Fruit fly (Drosophila melanogaster) whole organism, wandering third instar larva: ENCODE measurements around the gene Lsp2.

Experiments used
- Abd-B ChIP-seq: fragments of >200 bp; optimal IDR thresholded peaks from 2 replicates; lab custom pipeline; 2017; ENCODE audit warnings: missing biosample characterization, missing genetic modification characterization
- CG32264 ChIP-seq: fragments of 200-800 bp; sonication (Bioruptor generic); optimal IDR thresholded peaks from 2 replicates; lab custom pipeline; 2016; ENCODE audit warnings: missing biosample characterization, missing genetic modification characterization
- CG9705 ChIP-seq: fragments of 200-800 bp; sonication (Bioruptor generic); optimal IDR thresholded peaks from 2 replicates; lab custom pipeline; 2018; ENCODE audit warnings: missing biosample characterization, mild to moderate bottlenecking, missing genetic modification characterization
- CrebA ChIP-seq: fragments of 200-800 bp; sonication (Bioruptor generic); optimal IDR thresholded peaks from 2 replicates; lab custom pipeline; 2016; ENCODE audit warnings: missing biosample characterization, mild to moderate bottlenecking, missing genetic modification characterization, borderline replicate concordance
- Dfd ChIP-seq: fragments of >200 bp; optimal IDR thresholded peaks from 2 replicates; lab custom pipeline; 2017; ENCODE audit warnings: missing biosample characterization, missing genetic modification characterization
- Dif ChIP-seq: fragments of 200-275, 200-300 bp; sonication (Bioruptor generic); optimal IDR thresholded peaks from 2 replicates; lab custom pipeline; 2018; ENCODE audit warnings: missing biosample characterization, missing genetic modification characterization; ENCODE audit not compliant: partially characterized antibody
- GATAd ChIP-seq: sonication (Bioruptor generic); optimal IDR thresholded peaks from 2 replicates; lab custom pipeline; 2016; ENCODE audit warnings: missing biosample characterization, missing genetic modification characterization
- HLH106 ChIP-seq: fragments of 200-800 bp; optimal IDR thresholded peaks from 3 replicates; lab custom pipeline; 2019; ENCODE audit warnings: missing biosample characterization, mild to moderate bottlenecking, missing genetic modification characterization, moderate library complexity
- Hnf4 ChIP-seq: fragments of 200-800 bp; sonication (Bioruptor generic); optimal IDR thresholded peaks from 2 replicates; lab custom pipeline; 2016; ENCODE audit warnings: missing biosample characterization, mild to moderate bottlenecking, missing genetic modification characterization
- Hr78 ChIP-seq: fragments of >200 bp; optimal IDR thresholded peaks from 2 replicates; lab custom pipeline; 2017; ENCODE audit warnings: missing biosample characterization, missing genetic modification characterization
- Hr83 ChIP-seq: fragments of 200-300 bp; sonication (Bioruptor generic); optimal IDR thresholded peaks from 2 replicates; lab custom pipeline; 2016; ENCODE audit warnings: missing biosample characterization, mild to moderate bottlenecking, missing genetic modification characterization, moderate library complexity; ENCODE audit not compliant: poor library complexity, severe bottlenecking
- Jra ChIP-seq: sonication (Bioruptor generic); optimal IDR thresholded peaks from 2 replicates; lab custom pipeline; 2016; ENCODE audit warnings: missing biosample characterization, missing genetic modification characterization
- Mio ChIP-seq: sonication (Bioruptor generic); optimal IDR thresholded peaks from 2 replicates; lab custom pipeline; 2016; ENCODE audit warnings: missing biosample characterization, missing genetic modification characterization
- Myc ChIP-seq: fragments of >200 bp; optimal IDR thresholded peaks from 2 replicates; lab custom pipeline; 2017
- N ChIP-seq: fragments of >200 bp; optimal IDR thresholded peaks from 2 replicates; lab custom pipeline; 2018; ENCODE audit warnings: missing biosample characterization, missing external identifiers, missing genetic modification characterization
- OdsH ChIP-seq: fragments of 200-800 bp; sonication (Bioruptor generic); optimal IDR thresholded peaks from 2 replicates; lab custom pipeline; 2016; ENCODE audit warnings: missing biosample characterization, mild to moderate bottlenecking, missing genetic modification characterization
- Rel ChIP-seq, 2 experiments: fragments of 200-800 bp; sonication (Bioruptor generic) in 1 of 2; optimal IDR thresholded peaks; 2 replicates in 1 of 2; 3 replicates in 1 of 2; lab custom pipeline; 2016 to 2019; ENCODE audit warnings: mild to moderate bottlenecking in 2 of 2, missing biosample characterization in 2 of 2, missing genetic modification characterization in 2 of 2, moderate library complexity in 1 of 2
- Sp1 ChIP-seq: fragments of 200-800 bp; sonication (Bioruptor generic); optimal IDR thresholded peaks from 3 replicates; lab custom pipeline; 2019; ENCODE audit warnings: missing biosample characterization, mild to moderate bottlenecking, missing genetic modification characterization, moderate library complexity
- Vsx2 ChIP-seq: fragments of 200-300, 225-300 bp; sonication (Bioruptor generic); optimal IDR thresholded peaks from 2 replicates; lab custom pipeline; 2018; ENCODE audit warnings: missing biosample characterization, missing genetic modification characterization; ENCODE audit not compliant: partially characterized antibody
- br ChIP-seq: fragments of 200-800 bp; sonication (Bioruptor generic); optimal IDR thresholded peaks from 2 replicates; lab custom pipeline; 2016; ENCODE audit warnings: missing biosample characterization, missing genetic modification characterization
- brk ChIP-seq: fragments of 200-800 bp; sonication (Bioruptor generic); optimal IDR thresholded peaks from 2 replicates; lab custom pipeline; 2016; ENCODE audit warnings: missing biosample characterization, mild to moderate bottlenecking, missing genetic modification characterization
- dl ChIP-seq, 2 experiments: fragments of 175-275, 200-275 bp in 1 of 2; fragments of 200-275 bp in 1 of 2; sonication (Bioruptor generic); optimal IDR thresholded peaks; lab custom pipeline; 2018; ENCODE audit warnings: mild to moderate bottlenecking in 2 of 2, missing biosample characterization in 2 of 2, missing genetic modification characterization in 2 of 2, moderate library complexity in 2 of 2; ENCODE audit not compliant: partially characterized antibody in 2 of 2, insufficient read depth in 1 of 2
- dmrt93B ChIP-seq: fragments of 200-800 bp; sonication (Bioruptor generic); optimal IDR thresholded peaks from 2 replicates; lab custom pipeline; 2018; ENCODE audit warnings: missing biosample characterization, mild to moderate bottlenecking, missing genetic modification characterization
- dsf ChIP-seq: sonication (Bioruptor generic); optimal IDR thresholded peaks from 2 replicates; lab custom pipeline; 2016; ENCODE audit warnings: missing biosample characterization, missing genetic modification characterization, borderline replicate concordance
- ey ChIP-seq: fragments of 200-800 bp; sonication (Bioruptor generic); optimal IDR thresholded peaks from 2 replicates; lab custom pipeline; 2016; ENCODE audit warnings: missing biosample characterization, missing genetic modification characterization
- foxo ChIP-seq, 2 experiments: fragments of 200-800 bp; sonication (Bioruptor generic); optimal IDR thresholded peaks; 2 replicates in 1 of 2; 3 replicates in 1 of 2; lab custom pipeline; 2016 to 2017; ENCODE audit warnings: missing biosample characterization in 2 of 2, missing genetic modification characterization in 2 of 2
- fru ChIP-seq: fragments of 200-800 bp; sonication (Bioruptor generic); optimal IDR thresholded peaks from 3 replicates; lab custom pipeline; 2016; ENCODE audit warnings: missing biosample characterization, mild to moderate bottlenecking, missing genetic modification characterization
- h ChIP-seq: fragments of 200-800 bp; sonication (Bioruptor generic); optimal IDR thresholded peaks from 3 replicates; lab custom pipeline; 2016; ENCODE audit warnings: missing biosample characterization, mild to moderate bottlenecking, missing genetic modification characterization
- jim ChIP-seq: fragments of 175-275, 200-325 bp; sonication (Bioruptor generic); optimal IDR thresholded peaks from 2 replicates; lab custom pipeline; 2016; ENCODE audit warnings: missing biosample characterization, mild to moderate bottlenecking, missing genetic modification characterization
- lola ChIP-seq: fragments of >200 bp; optimal IDR thresholded peaks from 2 replicates; lab custom pipeline; 2017; ENCODE audit warnings: missing biosample characterization, missing genetic modification characterization
- pan ChIP-seq: fragments of >200 bp; optimal IDR thresholded peaks from 2 replicates; lab custom pipeline; 2017
- psq ChIP-seq: fragments of 200-800 bp; sonication (Bioruptor generic); optimal IDR thresholded peaks from 3 replicates; lab custom pipeline; 2017; ENCODE audit warnings: missing biosample characterization, mild to moderate bottlenecking, missing genetic modification characterization, moderate library complexity
- rgr ChIP-seq: fragments of 200-800 bp; sonication (Bioruptor generic); optimal IDR thresholded peaks from 3 replicates; lab custom pipeline; 2016; ENCODE audit warnings: missing biosample characterization, mild to moderate bottlenecking, missing genetic modification characterization
- sage ChIP-seq: fragments of 200-800 bp; sonication (Bioruptor generic); optimal IDR thresholded peaks from 2 replicates; lab custom pipeline; 2016; ENCODE audit warnings: missing biosample characterization, mild to moderate bottlenecking, missing genetic modification characterization
- sv ChIP-seq: fragments of 200-800 bp; sonication (Bioruptor generic); optimal IDR thresholded peaks from 3 replicates; lab custom pipeline; 2016; ENCODE audit warnings: missing biosample characterization, missing genetic modification characterization
- tai ChIP-seq: sonication (Bioruptor generic); optimal IDR thresholded peaks from 2 replicates; lab custom pipeline; 2016; ENCODE audit warnings: missing biosample characterization, missing genetic modification characterization
- usp ChIP-seq: fragments of >200 bp; optimal IDR thresholded peaks from 2 replicates; lab custom pipeline; 2017; ENCODE audit warnings: missing biosample characterization, missing genetic modification characterization
- woc ChIP-seq: sonication (Bioruptor generic); optimal IDR thresholded peaks from 2 replicates; lab custom pipeline; 2016; ENCODE audit warnings: missing biosample characterization, mild to moderate bottlenecking, missing genetic modification characterization

The Lsp2 gene

DNA sequence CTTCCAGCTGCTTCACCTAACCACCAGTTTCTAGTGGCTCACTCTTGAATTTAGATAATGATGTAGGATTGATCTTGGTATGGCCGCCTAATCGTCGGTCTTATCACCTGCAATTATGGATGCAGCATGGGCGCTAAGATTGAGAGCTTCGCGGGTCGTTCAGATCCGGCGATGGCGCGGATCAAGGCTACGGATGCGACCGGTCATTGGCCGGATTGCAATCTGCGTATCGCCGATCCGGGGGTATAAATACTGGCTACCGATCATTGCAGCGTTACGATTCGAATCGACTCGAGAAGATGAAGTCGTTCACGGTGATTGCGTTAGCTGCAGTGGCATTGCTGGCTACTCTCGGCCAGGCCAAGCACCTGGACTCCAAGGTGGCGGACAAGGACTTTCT lies at the start of gene Lsp2:
TSS of gene Lsp2 (plus strand) at position 283 of the 400 bp plus-strand sequence.
- TF ChIP-seq HLH106 (tag; lab: Kevin White, UChicago), result no peak
- no peak for TF ChIP-seq sage (GFP tag; lab: Kevin White, UChicago)
- no peak for TF ChIP-seq Dif (GFP tag; lab: Kevin White, UChicago)
- TF ChIP-seq Hnf4, result peak; percentile 0

dm6 chr3L:12080423-12080822 lies 48.8 kb upstream of the Lsp2 start:
- TF ChIP-seq ey (GFP tag; lab: Kevin White, UChicago), result no peak
- no peak for TF ChIP-seq CrebA (GFP tag; lab: Kevin White, UChicago)
- no peak for TF ChIP-seq Dif (GFP tag; lab: Kevin White, UChicago)
- no peak for TF ChIP-seq Vsx2
- TF ChIP-seq fru (GFP tag; lab: Kevin White, UChicago), result peak; percentile 10
- TF ChIP-seq rgr, result peak; percentile 63
- TF ChIP-seq dsf (GFP tag; lab: Kevin White, UChicago), result no peak
- TF ChIP-seq N (GFP tag; lab: Kevin White, UChicago), result no peak
- TF ChIP-seq dl (GFP tag; optimal IDR thresholded peaks at IDR 0.05; lab: Kevin White, UChicago; ENCODE audit: insufficient read depth in 1 of 2, partially characterized antibody in 2 of 2), result no peak
- no peak for TF ChIP-seq sv
- peak; percentile 7 for TF ChIP-seq OdsH
- TF ChIP-seq psq (GFP tag; lab: Kevin White, UChicago), result no peak
- no peak for TF ChIP-seq dmrt93B (GFP tag; lab: Kevin White, UChicago)
- TF ChIP-seq usp (GFP tag; lab: Kevin White, UChicago), result no peak
- TF ChIP-seq Hr83 (GFP tag; lab: Kevin White, UChicago), result peak; percentile 64
- no peak for TF ChIP-seq CG9705 (GFP tag; lab: Kevin White, UChicago)
- no peak for TF ChIP-seq brk
- TF ChIP-seq jim (GFP tag; lab: Kevin White, UChicago), result no peak
- TF ChIP-seq Hnf4, result peak; percentile 12
- peak; percentile 15 for TF ChIP-seq tai (GFP tag; lab: Kevin White, UChicago)
- peak in 1 of 2 experiments; percentile 18 for TF ChIP-seq foxo (GFP tag; optimal IDR thresholded peaks at IDR 0.05; lab: Kevin White, UChicago)
- no peak for TF ChIP-seq woc (GFP tag; lab: Kevin White, UChicago)
- TF ChIP-seq h (GFP tag; lab: Kevin White, UChicago), result peak; percentile 5
- TF ChIP-seq Sp1 (GFP tag; lab: Kevin White, UChicago), result no peak

DNA sequence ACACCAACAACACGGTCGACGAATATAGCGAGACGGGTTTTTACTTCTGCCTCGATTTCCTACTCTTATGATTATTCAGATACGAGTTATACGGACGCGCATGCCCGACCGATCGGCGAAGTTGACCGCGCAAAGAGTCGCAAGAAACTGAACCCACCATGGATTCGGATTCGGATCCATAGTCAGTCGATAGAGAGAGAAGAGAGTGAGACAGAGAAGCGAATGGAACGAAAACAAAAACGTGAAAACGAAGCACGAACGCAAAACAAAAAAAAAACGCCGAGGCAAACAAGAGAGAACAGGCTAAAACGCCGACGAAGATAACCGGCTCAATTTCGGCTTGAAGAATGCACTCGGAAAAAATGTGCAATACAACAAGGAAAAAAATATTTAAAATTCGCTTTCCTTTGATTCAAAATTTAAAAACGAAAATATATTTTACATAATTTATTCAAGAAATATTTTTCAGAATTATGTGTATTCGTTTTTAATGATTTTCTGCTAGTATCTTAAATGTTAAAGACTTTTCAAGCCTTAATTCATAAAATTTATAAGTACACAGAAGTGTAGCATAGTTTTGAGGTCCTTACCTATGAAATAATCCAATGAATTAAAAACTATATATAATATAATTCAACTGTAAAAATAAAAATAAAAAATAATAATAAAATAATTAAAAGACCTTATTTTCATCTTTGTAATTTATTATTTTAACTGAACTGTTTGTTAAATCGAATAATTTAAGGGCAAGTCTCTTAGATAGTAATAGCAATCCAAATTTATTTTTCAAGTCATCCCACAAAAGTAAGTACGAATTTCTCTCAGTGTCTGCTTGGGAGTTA lies 47.3 kb upstream of the Lsp2 start, which contains the start of gene Sema5c:
TSS of gene Sema5c (minus strand) at position 152 of the 842 bp plus-strand sequence.
- TF ChIP-seq HLH106 (tag; lab: Kevin White, UChicago) (peak; percentile 77), CrebA (GFP tag; lab: Kevin White, UChicago) (peak; percentile 50), Rel (GFP tag; optimal IDR thresholded peaks at IDR 0.05; lab: Kevin White, UChicago) (peak; percentile 23), Rel (tag; optimal IDR thresholded peaks at IDR 0.05; lab: Kevin White, UChicago) (peak; percentile 56), CG9705 (GFP tag; lab: Kevin White, UChicago) (no peak), sage (GFP tag; lab: Kevin White, UChicago) (peak; percentile 30), psq (GFP tag; lab: Kevin White, UChicago) (peak; percentile 95), dmrt93B (GFP tag; lab: Kevin White, UChicago) (peak; percentile 57), Dfd (no peak), Mio (GFP tag; lab: Kevin White, UChicago) (no peak), h (GFP tag; lab: Kevin White, UChicago) (peak; percentile 20), brk (peak; percentile 2), Vsx2 (peak; percentile 78), jim (GFP tag; lab: Kevin White, UChicago) (peak; percentile 27), N (GFP tag; lab: Kevin White, UChicago) (no peak), woc (GFP tag; lab: Kevin White, UChicago) (peak; percentile 18), sv (peak; percentile 43), OdsH (peak; percentile 47), CG32264 (no peak), Abd-B (GFP tag; lab: Kevin White, UChicago) (no peak), Jra (GFP tag; lab: Kevin White, UChicago) (no peak), Hr78 (GFP tag; lab: Kevin White, UChicago) (no peak), GATAd (GFP tag; lab: Kevin White, UChicago) (no peak), Myc (lab: Kevin White, UChicago) (no peak), foxo (GFP tag; optimal IDR thresholded peaks at IDR 0.05; lab: Kevin White, UChicago) (peak; percentile 46 to 55), fru (GFP tag; lab: Kevin White, UChicago) (peak; percentile 42), lola (GFP tag; lab: Kevin White, UChicago) (no peak), Dif (GFP tag; lab: Kevin White, UChicago) (peak; percentile 32), Sp1 (GFP tag; lab: Kevin White, UChicago) (peak; percentile 79), br (peak; percentile 47), tai (GFP tag; lab: Kevin White, UChicago) (no peak), dsf (GFP tag; lab: Kevin White, UChicago) (no peak), dl (GFP tag; optimal IDR thresholded peaks at IDR 0.05; lab: Kevin White, UChicago; ENCODE audit: insufficient read depth in 1 of 2, partially characterized antibody in 2 of 2) (peak in 1 of 2 experiments; percentile 66), Hnf4 (peak; percentile 33), usp (GFP tag; lab: Kevin White, UChicago) (no peak), pan (lab: Kevin White, UChicago) (no peak), rgr (peak; percentile 17), ey (GFP tag; lab: Kevin White, UChicago) (no peak), Hr83 (GFP tag; lab: Kevin White, UChicago) (peak; percentile 91)
